Fruit fly (Drosophila melanogaster) whole organism: ENCODE results near the gene Nlp.

ENCODE experiments used
- CG8478 ChIP-seq: fragments of >200 bp; optimal IDR thresholded peaks from 2 replicates; lab custom pipeline; 2018; ENCODE audit warnings: inconsistent platforms
- Dll ChIP-seq: fragments of >200 bp; optimal IDR thresholded peaks from 2 replicates; lab custom pipeline; 2017
- EcR ChIP-seq, 2 experiments: fragments of >200 bp; optimal IDR thresholded peaks; 2 replicates each; lab custom pipeline; 2017; ENCODE audit warnings: missing biosample characterization in 2 of 2, missing genetic modification characterization in 2 of 2, missing genetic modification reagents in 2 of 2
- pan ChIP-seq: fragments of >200 bp; optimal IDR thresholded peaks from 2 replicates; lab custom pipeline; 2017
- psq ChIP-seq: fragments of >200 bp; optimal IDR thresholded peaks from 2 replicates; lab custom pipeline; 2017
- usp ChIP-seq: fragments of >200 bp; optimal IDR thresholded peaks from 2 replicates; lab custom pipeline; 2017; ENCODE audit warnings: missing biosample characterization, missing genetic modification characterization, mixed read lengths

- TF ChIP-seq CG8478 (lab: Kevin White, UChicago) (no peak), psq (lab: Kevin White, UChicago) (no peak), pan (no peak), Dll (lab: Kevin White, UChicago) (no peak), EcR (GFP tag; optimal IDR thresholded peaks at IDR 0.05; lab: Kevin White, UChicago) (no peak), usp (GFP tag; lab: Kevin White, UChicago) (no peak)
These were observed 20.7 kb upstream of the Nlp start for dm6 chr3R:29983886-29984285.
